Worm (Caenorhabditis elegans) whole organism, young adult: ENCODE measurements around the gene clec-181.
A peak's percentile ranks its signal among the peaks of the same experiment; 100 is the strongest.

ENCODE experiments used
- B0035.1 ChIP-seq: sonication (generic microtip); optimal IDR thresholded peaks from 2 replicates; lab custom pipeline; 2016; ENCODE audit warnings: missing genetic modification characterization, mild to moderate bottlenecking, missing compliant biosample characterization, missing genotype, missing genetic modification reagents
- B0261.1 ChIP-seq: sonication (generic microtip); optimal IDR thresholded peaks from 2 replicates; lab custom pipeline; 2016; ENCODE audit warnings: mild to moderate bottlenecking, missing genetic modification characterization, moderate library complexity, missing compliant biosample characterization
- C06A6.2 ChIP-seq: fragments of 200-800 bp; sonication (Bioruptor generic); conservative IDR thresholded peaks from 2 replicates; pipeline ENCODE4 v1.3.6; 2022; ENCODE audit warnings: missing genetic modification characterization, missing compliant biosample characterization
- F10E7.11 ChIP-seq: sonication (generic microtip); optimal IDR thresholded peaks from 2 replicates; lab custom pipeline; 2017; ENCODE audit warnings: mild to moderate bottlenecking, missing genetic modification characterization, moderate library complexity, missing compliant biosample characterization
- F23B12.7 ChIP-seq: sonication (generic microtip); optimal IDR thresholded peaks from 2 replicates; lab custom pipeline; 2017; ENCODE audit warnings: missing genetic modification characterization, mild to moderate bottlenecking, missing compliant biosample characterization, antibody characterized with exemption, moderate library complexity; ENCODE audit not compliant: insufficient read depth
- F52B5.7 ChIP-seq: sonication (generic microtip); optimal IDR thresholded peaks from 2 replicates; lab custom pipeline; 2016; ENCODE audit warnings: mild to moderate bottlenecking, missing genetic modification characterization, missing compliant biosample characterization
- ama-1 ChIP-seq, 3 experiments: fragments of 150-350 bp in 1 of 3; sonication (generic microtip) in 2 of 3; optimal IDR thresholded peaks; 2 replicates each; lab custom pipeline; 2014 to 2018; ENCODE audit warnings: missing biosample characterization in 2 of 3, missing genetic modification characterization in 2 of 3, missing genetic modification reagents in 2 of 3
- atf-7 ChIP-seq: sonication (generic microtip); optimal IDR thresholded peaks from 2 replicates; lab custom pipeline; 2017; ENCODE audit warnings: mild to moderate bottlenecking, missing genetic modification characterization, missing compliant biosample characterization
- bed-1 ChIP-seq: fragments of 200-800 bp; sonication (Bioruptor generic); IDR thresholded peaks from 2 replicates; pipeline ENCODE4 v1.3.6; 2022; ENCODE audit warnings: missing genetic modification reagents, missing genetic modification characterization, missing compliant biosample characterization
- ceh-27 ChIP-seq: fragments of 200-800 bp; sonication (Bioruptor generic); optimal IDR thresholded peaks from 2 replicates; lab custom pipeline; 2018; ENCODE audit warnings: mild to moderate bottlenecking, missing genetic modification characterization, moderate library complexity, missing compliant biosample characterization
- ceh-58 ChIP-seq: fragments of 200-800 bp; sonication (Bioruptor generic); IDR thresholded peaks from 2 replicates; pipeline ENCODE4 v1.3.6; 2022; ENCODE audit warnings: missing genetic modification characterization, missing compliant biosample characterization
- die-1 ChIP-seq: sonication (generic microtip); optimal IDR thresholded peaks from 2 replicates; lab custom pipeline; 2016; ENCODE audit warnings: missing genotype, mild to moderate bottlenecking, missing genetic modification characterization, missing compliant biosample characterization
- gei-17 ChIP-seq: fragments of 200-800 bp; sonication (Bioruptor generic); optimal IDR thresholded peaks from 2 replicates; lab custom pipeline; 2018; ENCODE audit warnings: mild to moderate bottlenecking, missing genetic modification characterization, missing compliant biosample characterization
- hmg-1.2 ChIP-seq: fragments of 200-800 bp; sonication (Bioruptor generic); IDR thresholded peaks from 2 replicates; pipeline ENCODE4 v1.3.6; 2022; ENCODE audit warnings: missing genetic modification reagents, missing genetic modification characterization, missing compliant biosample characterization
- hmg-20 ChIP-seq: fragments of 200-800 bp; sonication (Bioruptor generic); IDR thresholded peaks from 2 replicates; pipeline ENCODE4 v1.3.6; 2022; ENCODE audit warnings: missing genetic modification reagents, missing genetic modification characterization, missing compliant biosample characterization
- lin-40 ChIP-seq: sonication (generic microtip); optimal IDR thresholded peaks from 2 replicates; lab custom pipeline; 2016; ENCODE audit warnings: missing genetic modification characterization, mild to moderate bottlenecking, missing compliant biosample characterization, missing genotype, missing genetic modification reagents
- nfya-1 ChIP-seq: sonication (generic microtip); optimal IDR thresholded peaks from 2 replicates; lab custom pipeline; 2017; ENCODE audit warnings: antibody characterized with exemption, missing compliant biosample characterization, missing genetic modification characterization, borderline replicate concordance; ENCODE audit not compliant: insufficient read depth
- nhr-27 ChIP-seq: fragments of 200-800 bp; sonication (Bioruptor generic); optimal IDR thresholded peaks from 2 replicates; lab custom pipeline; 2018; ENCODE audit warnings: mild to moderate bottlenecking, missing genetic modification characterization, moderate library complexity, missing compliant biosample characterization
- nhr-80 ChIP-seq: sonication (generic microtip); optimal IDR thresholded peaks from 2 replicates; lab custom pipeline; 2016; ENCODE audit warnings: missing genetic modification characterization, missing compliant biosample characterization
- rec-8 ChIP-seq, 2 experiments: sonication (generic microtip); optimal IDR thresholded peaks; 2 replicates each; lab custom pipeline; 2016; ENCODE audit warnings: mild to moderate bottlenecking in 2 of 2, missing genetic modification characterization in 2 of 2, missing genetic modification reagents in 2 of 2, missing genotype in 2 of 2, missing biosample characterization in 1 of 2, missing compliant biosample characterization in 1 of 2, moderate library complexity in 1 of 2
- snpc-3.4 ChIP-seq: sonication (generic microtip); optimal IDR thresholded peaks from 2 replicates; lab custom pipeline; 2017; ENCODE audit warnings: missing genetic modification characterization, mild to moderate bottlenecking, missing compliant biosample characterization, antibody characterized with exemption, moderate library complexity, missing genotype, missing genetic modification reagents
- zim-3 ChIP-seq: sonication (generic microtip); optimal IDR thresholded peaks from 2 replicates; lab custom pipeline; 2017; ENCODE audit warnings: mild to moderate bottlenecking, missing genetic modification characterization, moderate library complexity, missing compliant biosample characterization
- ztf-22 ChIP-seq: fragments of 200-800 bp; sonication (Bioruptor generic); optimal IDR thresholded peaks from 2 replicates; lab custom pipeline; 2018; ENCODE audit warnings: mild to moderate bottlenecking, missing genetic modification characterization, moderate library complexity, missing compliant biosample characterization
- ztf-28 ChIP-seq: fragments of 200-800 bp; sonication (Bioruptor generic); IDR thresholded peaks from 2 replicates; pipeline ENCODE4 v1.3.6; 2022; ENCODE audit warnings: missing genetic modification reagents, missing genetic modification characterization, missing compliant biosample characterization

clec-181 gene

ce11 chrIV:8608204-8608603 lies 12.3 kb downstream of the clec-181 start (continued):
- TF ChIP-seq nfya-1 (tag; lab: Kevin White, UChicago) = no peak

ce11 chrIV:8608934-8609333 lies 13.1 kb downstream of the clec-181 start, which contains the start of gene F42A9.6:
TSS of gene F42A9.6 (plus strand) at chrIV:8609234.
- TF ChIP-seq F23B12.7 (no peak), hmg-20 (no peak), nhr-27 (tag; lab: Kevin White, UChicago) (no peak), F52B5.7 (tag; lab: Kevin White, UChicago) (no peak), zim-3 (tag; lab: Kevin White, UChicago) (no peak), C06A6.2 (GFP tag; lab: Robert Waterston, UW) (no peak)

ce11 chrIV:8611886-8612542 lies 16.1 kb downstream of the clec-181 start, which contains the start of the genes F42A9.17 and cyp-33E2:
TSS of gene F42A9.17 (minus strand) at chrIV:8611936.
TSS of gene cyp-33E2 (plus strand) at chrIV:8612334.
- no peak for TF ChIP-seq F10E7.11
- TF ChIP-seq nhr-80 (tag; lab: Kevin White, UChicago) = peak; percentile 81
- no peak for TF ChIP-seq atf-7

- no peak for TF ChIP-seq ceh-27 (GFP tag; lab: Kevin White, UChicago)
- TF ChIP-seq nhr-80 (tag; lab: Kevin White, UChicago) = peak; percentile 57
Observed at ce11 chrIV:8614680-8615079, 18.8 kb downstream of the clec-181 start, which contains the start of gene cyp-33E3. TSS of gene cyp-33E3 (plus strand) at chrIV:8614995.

ce11 chrIV:8615314-8615713 lies 19.4 kb downstream of the clec-181 start:
- no peak for TF ChIP-seq ama-1 (optimal IDR thresholded peaks at IDR 0.05; lab: Kevin White, UChicago)
- no peak for TF ChIP-seq ama-1 (GFP tag; optimal IDR thresholded peaks at IDR 0.05; lab: Kevin White, UChicago)
- TF ChIP-seq gei-17 (GFP tag; lab: Kevin White, UChicago) = no peak
- TF ChIP-seq B0035.1 (tag; lab: Kevin White, UChicago) = no peak
- TF ChIP-seq ztf-22 (GFP tag; lab: Kevin White, UChicago) = no peak
- TF ChIP-seq ceh-58 (GFP tag; lab: Robert Waterston, UW) = no peak
- no peak for TF ChIP-seq ztf-28 (GFP tag; lab: Robert Waterston, UW)
- no peak for TF ChIP-seq die-1

- TF ChIP-seq rec-8 (tag; optimal IDR thresholded peaks at IDR 0.05; lab: Kevin White, UChicago) (no peak), B0261.1 (no peak)
Observed at ce11 chrIV:8617047-8617446, 21.2 kb downstream of the clec-181 start, which contains the start of the genes F42A9.7 and F42A9.3. TSS of gene F42A9.7 (minus strand) at chrIV:8617147. TSS of gene F42A9.3 (plus strand) at chrIV:8617260.

ce11 chrIV:8618698-8619097 lies 22.8 kb downstream of the clec-181 start, which contains the start of gene F42A9.8:
TSS of gene F42A9.8 (minus strand) at chrIV:8618785.
- peak; percentile 96 for TF ChIP-seq hmg-1.2 (GFP tag; lab: Robert Waterston, UW)
- TF ChIP-seq snpc-3.4 = peak; percentile 10
- TF ChIP-seq bed-1 (GFP tag; lab: Robert Waterston, UW) = no peak
- TF ChIP-seq lin-40 (tag; lab: Kevin White, UChicago) = no peak
